Worm (Caenorhabditis elegans): ENCODE data around the gene natb-1.

ce11 chrV:8010103-8010502 is 26.9 kb upstream of the natb-1 start, which contains the start of gene Y97E10AR.4:
- TF ChIP-seq dao-5 (tag; optimal IDR thresholded peaks at IDR 0.05): no peak
- no peak for TF ChIP-seq him-1 (tag; optimal IDR thresholded peaks at IDR 0.05)
